Fruit fly (Drosophila melanogaster) whole organism, prepupa: ENCODE data around the gene CG32988.

Source experiments
- CG10631 ChIP-seq: fragments of 200-800 bp; sonication (Bioruptor generic); optimal IDR thresholded peaks from 2 replicates; lab custom pipeline; 2016; ENCODE audit warnings: missing biosample characterization, missing genetic modification characterization
- CG10669 ChIP-seq: fragments of 200-800 bp; sonication (Bioruptor generic); optimal IDR thresholded peaks from 3 replicates; lab custom pipeline; 2018; ENCODE audit warnings: missing biosample characterization, mild to moderate bottlenecking, missing genetic modification characterization, moderate library complexity
- CG11762 ChIP-seq: fragments of 200-800 bp; sonication (Bioruptor generic); optimal IDR thresholded peaks from 3 replicates; lab custom pipeline; 2016; ENCODE audit warnings: missing biosample characterization, missing genetic modification characterization; ENCODE audit not compliant: insufficient read depth
- CG11902 ChIP-seq: fragments of 200-800 bp; sonication (Bioruptor generic); optimal IDR thresholded peaks from 3 replicates; lab custom pipeline; 2016; ENCODE audit warnings: missing biosample characterization, missing genetic modification characterization
- CG15336 ChIP-seq: fragments of 200-800 bp; sonication (Bioruptor generic); IDR thresholded peaks from 2 replicates; pipeline ENCODE4 v1.3.6; 2022; ENCODE audit warnings: missing biosample characterization, missing genetic modification characterization
- CG1621 ChIP-seq: fragments of 200-800 bp; sonication (Bioruptor generic); optimal IDR thresholded peaks from 3 replicates; lab custom pipeline; 2018; ENCODE audit warnings: missing biosample characterization, mild to moderate bottlenecking, missing genetic modification characterization
- CG16779 ChIP-seq: fragments of 200-800 bp; sonication (Bioruptor generic); optimal IDR thresholded peaks from 3 replicates; lab custom pipeline; 2017; ENCODE audit warnings: missing biosample characterization, mild to moderate bottlenecking, missing genetic modification characterization
- CG31627 ChIP-seq: fragments of 200-800 bp; sonication (Bioruptor generic); optimal IDR thresholded peaks from 3 replicates; lab custom pipeline; 2016; ENCODE audit warnings: missing biosample characterization, missing genetic modification characterization
- CG32006 ChIP-seq: fragments of 200-800 bp; sonication (Bioruptor generic); optimal IDR thresholded peaks from 3 replicates; lab custom pipeline; 2017; ENCODE audit warnings: missing biosample characterization, mild to moderate bottlenecking, missing genetic modification characterization
- CG34406 ChIP-seq: fragments of 200-800 bp; sonication (Bioruptor generic); optimal IDR thresholded peaks from 3 replicates; lab custom pipeline; 2016; ENCODE audit warnings: missing biosample characterization, missing genetic modification characterization
- CG3919 ChIP-seq: fragments of 200-800 bp; sonication (Bioruptor generic); optimal IDR thresholded peaks from 3 replicates; lab custom pipeline; 2016; ENCODE audit warnings: missing biosample characterization, missing genetic modification characterization
- CG4318 ChIP-seq: fragments of 200-800 bp; sonication (Bioruptor generic); optimal IDR thresholded peaks from 3 replicates; lab custom pipeline; 2017; ENCODE audit warnings: missing biosample characterization, mild to moderate bottlenecking, missing genetic modification characterization
- CG6163 ChIP-seq: fragments of 200-800 bp; sonication (Bioruptor generic); IDR thresholded peaks from 3 replicates; pipeline ENCODE4 v1.3.6; 2022; ENCODE audit warnings: missing biosample characterization, missing genetic modification characterization
- CG6276 ChIP-seq: fragments of 200-800 bp; sonication (Bioruptor generic); optimal IDR thresholded peaks from 2 replicates; lab custom pipeline; 2017; ENCODE audit warnings: missing biosample characterization, mild to moderate bottlenecking, missing genetic modification characterization
- CG6792 ChIP-seq: fragments of 200-800 bp; sonication (Bioruptor generic); optimal IDR thresholded peaks from 3 replicates; lab custom pipeline; 2016; ENCODE audit warnings: missing biosample characterization, missing genetic modification characterization
- CG6808 ChIP-seq: fragments of 200-800 bp; sonication (Bioruptor generic); optimal IDR thresholded peaks from 3 replicates; lab custom pipeline; 2017; ENCODE audit warnings: missing biosample characterization, missing genetic modification characterization, mild to moderate bottlenecking, moderate library complexity, missing genetic modification reagents
- CG6854 ChIP-seq: fragments of 200-800 bp; sonication (Bioruptor generic); optimal IDR thresholded peaks from 2 replicates; lab custom pipeline; 2017; ENCODE audit warnings: missing biosample characterization, mild to moderate bottlenecking, missing genetic modification characterization
- CG7368 ChIP-seq: fragments of 200-800 bp; sonication (Bioruptor generic); optimal IDR thresholded peaks from 3 replicates; lab custom pipeline; 2016; ENCODE audit warnings: missing biosample characterization, missing genetic modification characterization
- CG8319 ChIP-seq: fragments of 200-800 bp; sonication (Bioruptor generic); optimal IDR thresholded peaks from 3 replicates; lab custom pipeline; 2016; ENCODE audit warnings: missing biosample characterization, missing genetic modification characterization
- Eip75B ChIP-seq: fragments of 200-800 bp; sonication (Bioruptor generic); optimal IDR thresholded peaks from 3 replicates; lab custom pipeline; 2016; ENCODE audit warnings: missing biosample characterization, missing genetic modification characterization
- Eip78C ChIP-seq: fragments of 200-800 bp; sonication (Bioruptor generic); peaks from one replicate; lab custom pipeline; 2016; ENCODE audit warnings: missing biosample characterization, missing genetic modification characterization
- Eip93F ChIP-seq: fragments of 200-800 bp; sonication (Bioruptor generic); optimal IDR thresholded peaks from 2 replicates; lab custom pipeline; 2016; ENCODE audit warnings: missing biosample characterization, mild to moderate bottlenecking, missing genetic modification characterization
- Ets96B ChIP-seq: fragments of 200-800 bp; optimal IDR thresholded peaks from 2 replicates; lab custom pipeline; 2019; ENCODE audit warnings: missing biosample characterization, mild to moderate bottlenecking, missing genetic modification characterization, moderate library complexity
- Gug ChIP-seq: fragments of 200-800 bp; sonication (Bioruptor generic); IDR thresholded peaks from 2 replicates; pipeline ENCODE4 v1.3.6; 2022; ENCODE audit warnings: missing biosample characterization, missing genetic modification characterization
- Hr38 ChIP-seq: sonication (Bioruptor generic); optimal IDR thresholded peaks from 2 replicates; lab custom pipeline; 2016; ENCODE audit warnings: missing biosample characterization, missing genetic modification characterization
- Hr39 ChIP-seq: fragments of 200-800 bp; sonication (Bioruptor generic); optimal IDR thresholded peaks from 2 replicates; lab custom pipeline; 2016; ENCODE audit warnings: missing biosample characterization, missing genetic modification characterization
- Hr4 ChIP-seq: fragments of 200-800 bp; sonication (Bioruptor generic); optimal IDR thresholded peaks from 3 replicates; lab custom pipeline; 2016; ENCODE audit warnings: missing biosample characterization, missing genetic modification characterization
- Lpt ChIP-seq: fragments of 200-800 bp; sonication (Bioruptor generic); optimal IDR thresholded peaks from 3 replicates; lab custom pipeline; 2016; ENCODE audit warnings: missing biosample characterization, missing genetic modification characterization
- OdsH ChIP-seq: fragments of 200-800 bp; sonication (Bioruptor generic); optimal IDR thresholded peaks from 3 replicates; lab custom pipeline; 2016; ENCODE audit warnings: missing biosample characterization, missing genetic modification characterization
- Smox ChIP-seq: fragments of 200-800 bp; sonication (Bioruptor generic); optimal IDR thresholded peaks from 3 replicates; lab custom pipeline; 2016; ENCODE audit warnings: missing biosample characterization, missing genetic modification characterization
- Sox102F ChIP-seq: fragments of 200-800 bp; sonication (Bioruptor generic); optimal IDR thresholded peaks from 2 replicates; lab custom pipeline; 2016; ENCODE audit warnings: missing biosample characterization, mild to moderate bottlenecking, missing genetic modification characterization
- Sox15 ChIP-seq: fragments of 200-800 bp; sonication (Bioruptor generic); optimal IDR thresholded peaks from 3 replicates; lab custom pipeline; 2016; ENCODE audit warnings: missing biosample characterization, missing genetic modification characterization
- achi ChIP-seq: fragments of 200-800 bp; sonication (Bioruptor generic); optimal IDR thresholded peaks from 3 replicates; lab custom pipeline; 2016; ENCODE audit warnings: missing biosample characterization, missing genetic modification characterization
- acj6 ChIP-seq: fragments of 200-800 bp; sonication (Bioruptor generic); optimal IDR thresholded peaks from 3 replicates; lab custom pipeline; 2016; ENCODE audit warnings: missing biosample characterization, missing genetic modification characterization
- cyc ChIP-seq: fragments of 200-800 bp; sonication (Bioruptor generic); optimal IDR thresholded peaks from 3 replicates; lab custom pipeline; 2016; ENCODE audit warnings: missing biosample characterization, missing genetic modification characterization
- dac ChIP-seq: fragments of 200-800 bp; sonication (Bioruptor generic); optimal IDR thresholded peaks from 2 replicates; lab custom pipeline; 2017; ENCODE audit warnings: missing biosample characterization, mild to moderate bottlenecking, missing genetic modification characterization
- dsx ChIP-seq: fragments of 200-800 bp; optimal IDR thresholded peaks from 3 replicates; lab custom pipeline; 2019; ENCODE audit warnings: missing biosample characterization, mild to moderate bottlenecking, missing genetic modification characterization, moderate library complexity; ENCODE audit not compliant: poor library complexity, severe bottlenecking
- eg ChIP-seq: fragments of 200-800 bp; sonication (Bioruptor generic); IDR thresholded peaks from 3 replicates; pipeline ENCODE4 v1.3.6; 2022; ENCODE audit warnings: missing biosample characterization, missing genetic modification characterization
- esn ChIP-seq: fragments of 200-800 bp; sonication (Bioruptor generic); optimal IDR thresholded peaks from 2 replicates; lab custom pipeline; 2016; ENCODE audit warnings: missing biosample characterization, mild to moderate bottlenecking, missing genetic modification characterization, moderate library complexity
- fd85E ChIP-seq: fragments of 200-800 bp; sonication (Bioruptor generic); optimal IDR thresholded peaks from 3 replicates; lab custom pipeline; 2016; ENCODE audit warnings: missing biosample characterization, missing genetic modification characterization
- fkh ChIP-seq: fragments of 200-800 bp; sonication (Bioruptor generic); optimal IDR thresholded peaks from 3 replicates; lab custom pipeline; 2017; ENCODE audit warnings: missing biosample characterization, mild to moderate bottlenecking, missing genetic modification characterization, moderate library complexity
- lz ChIP-seq: fragments of 200-800 bp; sonication (Bioruptor generic); optimal IDR thresholded peaks from 3 replicates; lab custom pipeline; 2016; ENCODE audit warnings: missing biosample characterization, missing genetic modification characterization
- net ChIP-seq: fragments of 200-800 bp; sonication (Bioruptor generic); optimal IDR thresholded peaks from 3 replicates; lab custom pipeline; 2016; ENCODE audit warnings: missing biosample characterization, missing genetic modification characterization
- pdm3 ChIP-seq: fragments of 200-800 bp; sonication (Bioruptor generic); optimal IDR thresholded peaks from 3 replicates; lab custom pipeline; 2016; ENCODE audit warnings: missing biosample characterization, missing genetic modification characterization
- salr ChIP-seq, 2 experiments: fragments of 200-800 bp; sonication (Bioruptor generic); optimal IDR thresholded peaks; 3 replicates each; lab custom pipeline; 2016 to 2018; ENCODE audit warnings: missing biosample characterization in 2 of 2, missing genetic modification characterization in 2 of 2, mild to moderate bottlenecking in 1 of 2
- spab ChIP-seq: fragments of 200-800 bp; sonication (Bioruptor generic); optimal IDR thresholded peaks from 2 replicates; lab custom pipeline; 2017; ENCODE audit warnings: missing biosample characterization, mild to moderate bottlenecking, missing genetic modification characterization, missing genetic modification reagents
- ss ChIP-seq, 2 experiments: fragments of 200-800 bp; sonication (Bioruptor generic); optimal IDR thresholded peaks; 2 replicates in 1 of 2; 3 replicates in 1 of 2; lab custom pipeline; 2017 to 2018; ENCODE audit warnings: mild to moderate bottlenecking in 2 of 2, missing biosample characterization in 2 of 2, missing genetic modification characterization in 2 of 2, moderate library complexity in 1 of 2
- topi ChIP-seq: fragments of 200-800 bp; sonication (Bioruptor generic); optimal IDR thresholded peaks from 3 replicates; lab custom pipeline; 2016; ENCODE audit warnings: missing biosample characterization, missing genetic modification characterization

Gene CG32988

DNA sequence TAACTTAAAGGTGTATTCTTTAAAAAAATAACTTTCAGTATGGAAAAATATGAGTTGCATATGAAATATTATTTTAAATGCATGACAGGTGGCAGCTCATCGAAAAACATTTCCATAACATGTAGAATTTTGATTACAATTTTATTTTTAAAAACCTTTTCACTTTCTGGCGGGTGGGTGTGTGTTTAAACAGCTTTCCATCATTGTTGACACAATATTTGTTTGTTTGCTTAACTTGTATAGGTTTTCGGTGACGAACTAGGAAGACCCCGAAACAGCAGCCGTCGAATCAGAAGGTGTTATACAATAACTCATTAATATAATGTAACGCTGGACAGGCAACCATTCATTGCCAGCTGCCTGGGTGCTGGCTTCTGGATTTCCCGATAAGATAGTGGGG, 4.8 kb upstream of the CG32988 start (continued):
- peak; percentile 73 for TF ChIP-seq fkh
- TF ChIP-seq CG11902, result no peak
- TF ChIP-seq CG7368 (GFP tag; lab: Kevin White, UChicago), result no peak
- no peak for TF ChIP-seq eg (GFP tag; lab: Robert Waterston, UW)
- TF ChIP-seq Gug (GFP tag; lab: Robert Waterston, UW), result no peak
- TF ChIP-seq CG4318 (GFP tag; lab: Kevin White, UChicago), result no peak
- TF ChIP-seq CG34406 (GFP tag; lab: Kevin White, UChicago), result no peak
- no peak for TF ChIP-seq spab (GFP tag; lab: Kevin White, UChicago)
- TF ChIP-seq CG6808 (GFP tag; lab: Kevin White, UChicago), result no peak
- TF ChIP-seq Smox (GFP tag; lab: Kevin White, UChicago), result peak; percentile 9
- TF ChIP-seq CG11762 (GFP tag; lab: Kevin White, UChicago), result no peak
- no peak for TF ChIP-seq topi (GFP tag; lab: Kevin White, UChicago)
- TF ChIP-seq CG10669, result no peak
- no peak for TF ChIP-seq CG8319
- TF ChIP-seq CG6792, result no peak
- no peak for TF ChIP-seq lz (GFP tag; lab: Kevin White, UChicago)
- no peak for TF ChIP-seq OdsH
- TF ChIP-seq CG6854 (GFP tag; lab: Kevin White, UChicago), result no peak
- no peak for TF ChIP-seq CG32006 (GFP tag; lab: Kevin White, UChicago)
- TF ChIP-seq acj6 (GFP tag; lab: Kevin White, UChicago), result no peak
- TF ChIP-seq achi (GFP tag; lab: Kevin White, UChicago), result no peak
- no peak for TF ChIP-seq Ets96B
- peak; percentile 29 for TF ChIP-seq Sox102F (GFP tag; lab: Kevin White, UChicago)
- no peak for TF ChIP-seq dac (GFP tag; lab: Kevin White, UChicago)
- no peak for TF ChIP-seq Eip75B (GFP tag; lab: Kevin White, UChicago)
- no peak for TF ChIP-seq CG6163 (GFP tag; lab: Robert Waterston, UW)

DNA sequence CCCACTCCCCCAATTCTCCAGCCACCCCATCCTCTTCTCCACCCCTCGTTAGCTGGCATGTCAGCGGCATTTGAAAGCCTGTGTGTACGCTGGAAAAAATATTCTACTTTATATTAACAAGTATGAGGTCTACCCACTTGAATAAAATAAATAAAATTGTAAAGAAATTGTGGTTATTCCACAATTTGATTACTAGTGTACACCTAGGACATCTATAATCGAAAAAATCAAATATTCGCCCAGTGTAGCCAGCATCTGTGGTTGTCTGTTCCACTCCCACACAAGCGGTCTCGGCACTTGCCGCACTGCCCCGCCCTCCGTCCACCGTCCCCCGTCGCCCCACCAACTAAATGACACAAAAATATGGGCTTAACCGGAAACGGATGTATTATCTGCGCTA, 3.9 kb upstream of the CG32988 start:
- TF ChIP-seq CG6163 (GFP tag; lab: Robert Waterston, UW) (peak; percentile 63; the same call in 2 of the 3 replicates), CG31627 (GFP tag; lab: Kevin White, UChicago) (peak; percentile 58), Eip78C (GFP tag; lab: Kevin White, UChicago) (peak; percentile 78), dsx (GFP tag; lab: Kevin White, UChicago) (peak; percentile 19), CG15336 (peak; percentile 53; the same call in 1 of the 2 replicates), Hr39 (GFP tag; lab: Kevin White, UChicago) (peak; percentile 59), acj6 (GFP tag; lab: Kevin White, UChicago) (peak; percentile 52), Gug (GFP tag; lab: Robert Waterston, UW) (peak; percentile 21; the same call in 1 of the 2 replicates), Sox102F (GFP tag; lab: Kevin White, UChicago) (peak; percentile 38), CG7368 (GFP tag; lab: Kevin White, UChicago) (peak; percentile 27), dac (GFP tag; lab: Kevin White, UChicago) (no peak), Lpt (no peak), cyc (GFP tag; lab: Kevin White, UChicago) (peak; percentile 72), Sox15 (GFP tag; lab: Kevin White, UChicago) (no peak), ss (GFP tag; optimal IDR thresholded peaks at IDR 0.05; lab: Kevin White, UChicago) (peak in 1 of 2 experiments; percentile 28), CG6808 (GFP tag; lab: Kevin White, UChicago) (peak; percentile 45), CG11762 (GFP tag; lab: Kevin White, UChicago) (peak; percentile 21), CG3919 (peak; percentile 67), Hr38 (no peak), Eip93F (GFP tag; lab: Kevin White, UChicago) (no peak), net (GFP tag; lab: Kevin White, UChicago) (no peak), CG6276 (no peak), eg (GFP tag; lab: Robert Waterston, UW) (peak; percentile 68; the same call in 2 of the 3 replicates), fd85E (GFP tag; lab: Kevin White, UChicago) (no peak), CG34406 (GFP tag; lab: Kevin White, UChicago) (peak; percentile 28), fkh (no peak), CG16779 (tag; lab: Kevin White, UChicago) (peak; percentile 10), pdm3 (GFP tag; lab: Kevin White, UChicago) (peak; percentile 12), CG10631 (peak; percentile 19), CG1621 (tag; lab: Kevin White, UChicago) (peak; percentile 13), CG11902 (peak; percentile 10), topi (GFP tag; lab: Kevin White, UChicago) (peak; percentile 72), esn (peak; percentile 43), CG6854 (GFP tag; lab: Kevin White, UChicago) (no peak), CG6792 (peak; percentile 40), achi (GFP tag; lab: Kevin White, UChicago) (peak; percentile 46), Hr4 (GFP tag; lab: Kevin White, UChicago) (peak; percentile 32), salr (GFP tag; optimal IDR thresholded peaks at IDR 0.05; lab: Kevin White, UChicago) (no peak)
